Fruit fly (Drosophila melanogaster): Measurements from ENCODE around the gene CG43678.

DNA sequence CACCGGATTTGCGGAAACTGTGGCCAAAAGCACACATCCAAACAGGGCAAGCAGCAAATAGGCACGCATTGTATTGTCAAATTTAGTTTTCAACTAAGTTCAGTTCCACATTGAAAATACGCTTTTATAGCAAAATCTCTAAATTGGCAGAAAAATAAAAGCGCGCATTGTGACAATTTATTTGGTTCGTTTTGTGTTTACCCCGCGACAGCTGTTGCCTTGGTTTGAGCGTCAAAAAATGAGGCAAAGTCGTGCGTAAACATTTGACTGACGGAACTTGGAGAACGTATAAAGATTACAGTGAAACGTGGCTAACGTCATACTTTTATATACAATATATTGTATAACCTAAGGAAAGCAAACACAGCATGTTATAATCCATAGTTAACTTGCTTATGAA lies 4.7 kb upstream of the CG43678 start, which contains the start of gene CG18649:
- TF ChIP-seq pan (optimal IDR thresholded peaks at IDR 0.05) (no peak), EcR (GFP tag; optimal IDR thresholded peaks at IDR 0.05) (no peak), usp (GFP tag; optimal IDR thresholded peaks at IDR 0.05) (no peak), psq (optimal IDR thresholded peaks at IDR 0.05) (no peak), Dll (optimal IDR thresholded peaks at IDR 0.05) (no peak), CG8478 (optimal IDR thresholded peaks at IDR 0.05) (no peak)
